Fruit fly (Drosophila melanogaster): ENCODE measurements around the gene CG12118.

DNA sequence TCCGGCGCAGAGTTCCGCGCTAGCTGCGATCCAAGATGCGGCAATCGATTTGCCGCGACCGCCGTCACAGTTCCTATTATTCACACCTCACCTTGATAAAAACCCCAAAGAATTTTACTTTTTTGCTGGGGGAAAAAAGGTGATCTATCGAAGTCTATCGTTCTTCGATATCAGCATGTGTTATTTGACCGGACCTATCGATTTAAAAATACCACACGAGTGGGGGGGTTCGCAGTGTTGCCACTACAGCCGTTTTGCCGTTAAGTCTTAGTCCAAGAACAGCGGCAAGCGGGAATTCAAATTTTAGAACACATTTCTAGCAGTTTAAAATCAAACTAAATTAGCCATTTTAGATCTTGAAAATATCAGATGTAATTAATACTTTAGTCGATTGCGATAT lies 36.0 kb upstream of the CG12118 start, which contains the start of gene CG12121:
- TF ChIP-seq CG14655 (GFP tag; optimal IDR thresholded peaks at IDR 0.05) (no peak), CG4496 (GFP tag; IDR thresholded peaks at IDR 0.05) (no peak), Ets98B (GFP tag; IDR thresholded peaks at IDR 0.05) (no peak), Pif1B (GFP tag; optimal IDR thresholded peaks at IDR 0.05) (no peak), CG12605 (GFP tag; IDR thresholded peaks at IDR 0.05) (no peak), Pif1A (GFP tag; optimal IDR thresholded peaks at IDR 0.05) (no peak), CG13204 (GFP tag; optimal IDR thresholded peaks at IDR 0.05) (no peak), EcR (GFP tag; optimal IDR thresholded peaks at IDR 0.05) (no peak), CG10348 (GFP tag; IDR thresholded peaks at IDR 0.05) (no peak)

Measured in whole organism, pupa.